Worm (Caenorhabditis elegans) whole organism, L3 larva: ENCODE data around the gene Y116A8C.40.

Experiments
- ama-1 ChIP-seq: fragments of 150-350 bp; optimal IDR thresholded peaks from 2 replicates; lab custom pipeline; 2018
- ceh-16 ChIP-seq: sonication (generic microtip); optimal IDR thresholded peaks from 2 replicates; lab custom pipeline; 2017; ENCODE audit warnings: missing biosample characterization, missing genetic modification characterization
- ceh-28 ChIP-seq: fragments of 150-350 bp; optimal IDR thresholded peaks from 2 replicates; lab custom pipeline; 2014; ENCODE audit warnings: missing biosample characterization, missing genetic modification reagents, missing genetic modification characterization
- ceh-9 ChIP-seq: sonication (generic microtip); optimal IDR thresholded peaks from 2 replicates; lab custom pipeline; 2018; ENCODE audit warnings: missing biosample characterization, missing genetic modification characterization
- egl-5 ChIP-seq: fragments of 150-350 bp; optimal IDR thresholded peaks from 2 replicates; lab custom pipeline; 2017; ENCODE audit warnings: missing biosample characterization, missing genetic modification reagents, missing genetic modification characterization, inconsistent platforms
- elt-2 ChIP-seq: sonication (generic microtip); optimal IDR thresholded peaks from 2 replicates; lab custom pipeline; 2016; ENCODE audit warnings: missing genetic modification reagents, mild to moderate bottlenecking, missing genetic modification characterization, missing compliant biosample characterization
- elt-3 ChIP-seq, 3 experiments: fragments of 150-350 bp in 1 of 3; sonication (generic microtip) in 2 of 3; optimal IDR thresholded peaks; 2 replicates in 2 of 3; 4 replicates in 1 of 3; lab custom pipeline; 2014 to 2017; ENCODE audit warnings: missing biosample characterization in 3 of 3, missing genetic modification characterization in 3 of 3
- fkh-10 ChIP-seq: sonication (generic microtip); optimal IDR thresholded peaks from 2 replicates; lab custom pipeline; 2017; ENCODE audit warnings: missing biosample characterization, missing genetic modification reagents, missing genetic modification characterization
- fos-1 ChIP-seq: fragments of 150-350 bp; optimal IDR thresholded peaks from 2 replicates; lab custom pipeline; 2014; ENCODE audit warnings: missing biosample characterization, missing genetic modification characterization
- jun-1 ChIP-seq: fragments of 150-350 bp; optimal IDR thresholded peaks from 2 replicates; lab custom pipeline; 2014; ENCODE audit warnings: missing biosample characterization, missing genetic modification reagents, missing genetic modification characterization
- lin-15B ChIP-seq: fragments of 150-350 bp; optimal IDR thresholded peaks from 2 replicates; lab custom pipeline; 2014; ENCODE audit warnings: missing biosample characterization, missing genetic modification characterization
- lsy-12 ChIP-seq: sonication (generic microtip); optimal IDR thresholded peaks from 2 replicates; lab custom pipeline; 2016; ENCODE audit warnings: mild to moderate bottlenecking, missing genetic modification characterization, missing compliant biosample characterization
- mdl-1 ChIP-seq: fragments of 150-350 bp; optimal IDR thresholded peaks from 2 replicates; lab custom pipeline; 2014; ENCODE audit warnings: missing biosample characterization, missing genetic modification characterization
- nfya-1 ChIP-seq: sonication (generic microtip); optimal IDR thresholded peaks from 2 replicates; lab custom pipeline; 2017; ENCODE audit warnings: missing genetic modification characterization, mild to moderate bottlenecking, missing compliant biosample characterization, antibody characterized with exemption, moderate library complexity; ENCODE audit not compliant: insufficient read depth
- nhr-23 ChIP-seq: fragments of 150-350 bp; optimal IDR thresholded peaks from 2 replicates; lab custom pipeline; 2014; ENCODE audit warnings: missing biosample characterization, missing genetic modification reagents, missing genetic modification characterization
- nhr-67 ChIP-seq: fragments of 150-350 bp; optimal IDR thresholded peaks from 2 replicates; lab custom pipeline; 2014; ENCODE audit warnings: missing biosample characterization, missing genetic modification characterization
- pha-4 ChIP-seq: fragments of 150-350 bp; optimal IDR thresholded peaks from 2 replicates; lab custom pipeline; 2014; ENCODE audit warnings: missing biosample characterization, missing genetic modification reagents, missing genetic modification characterization
- snpc-4 ChIP-seq: fragments of 150-350 bp; optimal IDR thresholded peaks from 2 replicates; lab custom pipeline; 2014; ENCODE audit warnings: missing biosample characterization, missing genetic modification characterization
- unc-39 ChIP-seq: sonication (generic microtip); optimal IDR thresholded peaks from 4 replicates; lab custom pipeline; 2017; ENCODE audit warnings: missing biosample characterization, missing genetic modification characterization
- zag-1 ChIP-seq: fragments of 150-350 bp; optimal IDR thresholded peaks from 2 replicates; lab custom pipeline; 2014; ENCODE audit warnings: missing biosample characterization, missing genetic modification characterization
- ztf-4 ChIP-seq: fragments of 150-350 bp; optimal IDR thresholded peaks from 2 replicates; lab custom pipeline; 2014; ENCODE audit warnings: missing biosample characterization, missing genetic modification characterization

The Y116A8C.40 gene

ce11 chrIV:17100628-17101338, 50.0 kb downstream of the Y116A8C.40 start:
- TF ChIP-seq elt-3 (tag; optimal IDR thresholded peaks at IDR 0.05; lab: Kevin White, UChicago) (no peak), snpc-4 (no peak), nfya-1 (peak; percentile 92)

ce11 chrIV:17100148-17100547, 50.6 kb downstream of the Y116A8C.40 start, which contains the start of gene bca-2:
TSS of gene bca-2 (minus strand) at chrIV:17100248.
- TF ChIP-seq elt-2 (no peak), lin-15B (no peak), ztf-4 (tag; lab: Kevin White, UChicago) (no peak), ceh-16 (tag; lab: Kevin White, UChicago) (no peak), nhr-23 (tag; lab: Kevin White, UChicago) (no peak), nfya-1 (no peak)

ce11 chrIV:17099113-17099512, 51.7 kb downstream of the Y116A8C.40 start:
- TF ChIP-seq ama-1 (lab: Kevin White, UChicago) (no peak), jun-1 (tag; lab: Kevin White, UChicago) (no peak), ceh-16 (tag; lab: Kevin White, UChicago) (no peak), ztf-4 (tag; lab: Kevin White, UChicago) (no peak), ceh-28 (tag; lab: Kevin White, UChicago) (no peak), lsy-12 (tag; lab: Kevin White, UChicago) (no peak), egl-5 (tag; lab: Kevin White, UChicago) (no peak), nhr-67 (no peak), fos-1 (tag; lab: Kevin White, UChicago) (no peak), elt-2 (no peak), ceh-9 (no peak), mdl-1 (tag; lab: Kevin White, UChicago) (no peak), lin-15B (no peak), zag-1 (no peak)

- TF ChIP-seq pha-4 (tag; lab: Kevin White, UChicago), result no peak
- no peak for TF ChIP-seq lsy-12 (tag; lab: Kevin White, UChicago)
- no peak for TF ChIP-seq snpc-4
- no peak for TF ChIP-seq unc-39 (tag; lab: Kevin White, UChicago)
- TF ChIP-seq fkh-10 (GFP tag; lab: Kevin White, UChicago), result no peak
Measured at ce11 chrIV:17096168-17096567, 54.6 kb downstream of the Y116A8C.40 start, which contains the start of gene Y116A8C.27. TSS of gene Y116A8C.27 (minus strand) at chrIV:17096268.
